Fruit fly (Drosophila melanogaster): ENCODE measurements around the gene Atg101.

The Atg101 gene

DNA sequence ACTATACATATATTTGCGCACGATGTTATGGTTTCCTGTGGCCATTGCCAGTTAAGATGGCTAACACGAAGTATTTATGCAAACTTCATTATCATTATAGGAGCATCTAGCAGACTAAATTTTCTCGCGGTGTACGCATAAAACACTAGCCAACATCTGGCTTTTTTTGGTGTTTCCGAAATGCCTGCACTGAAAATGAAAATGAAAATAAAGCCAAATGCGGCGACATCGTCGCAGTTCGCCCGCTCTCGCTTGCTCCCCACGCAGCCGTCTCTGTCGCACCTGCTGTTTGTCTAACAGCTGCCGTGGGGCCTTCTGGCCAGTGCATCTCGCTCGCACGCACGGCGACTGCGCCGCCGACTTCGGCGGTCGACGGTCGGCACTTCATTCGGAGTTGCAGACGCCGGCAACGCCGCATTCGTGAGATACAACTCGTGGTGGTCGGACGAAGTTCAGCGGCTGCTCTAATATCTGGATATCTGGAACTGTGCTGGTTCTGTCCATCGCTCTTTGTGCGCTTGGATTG lies 16.6 kb upstream of the Atg101 start, which contains the start of gene CG6891 (continued):
- TF ChIP-seq so (GFP tag; IDR thresholded peaks at IDR 0.05) (peak; percentile 43; the same call in 1 of the 3 replicates), tio (GFP tag; optimal IDR thresholded peaks at IDR 0.05) (no peak), sima (GFP tag; optimal IDR thresholded peaks at IDR 0.05) (no peak), Hr3 (GFP tag; optimal IDR thresholded peaks at IDR 0.05) (peak; percentile 11), CG12659 (GFP tag; optimal IDR thresholded peaks at IDR 0.05) (peak; percentile 3), CG34224 (GFP tag; IDR thresholded peaks at IDR 0.05; ENCODE audit: partially characterized antibody) (no peak; the same call in 2 of the 3 replicates), CG4282 (GFP tag; optimal IDR thresholded peaks at IDR 0.05) (no peak), dmrt99B (tag; optimal IDR thresholded peaks at IDR 0.05) (peak; percentile 15), CG4854 (GFP tag; optimal IDR thresholded peaks at IDR 0.05) (no peak), lmd (GFP tag; IDR thresholded peaks at IDR 0.05) (peak; percentile 46), CG13287 (GFP tag; IDR thresholded peaks at IDR 0.05; ENCODE audit: partially characterized antibody) (peak; percentile 41; the same call in 1 of the 2 replicates), CG8290 (GFP tag; optimal IDR thresholded peaks at IDR 0.05) (peak; percentile 58), CG8290 (tag; optimal IDR thresholded peaks at IDR 0.05) (peak in 1 of 2 experiments; percentile 54), unpg (GFP tag; optimal IDR thresholded peaks at IDR 0.05) (peak; percentile 41), CG5180 (GFP tag; optimal IDR thresholded peaks at IDR 0.05) (peak; percentile 49), CG12391 (tag; optimal IDR thresholded peaks at IDR 0.05) (peak; percentile 19), Ptx1 (GFP tag; IDR thresholded peaks at IDR 0.05) (0 out of 2 replicates have a peak, but pooled peaks have one; percentile 9), MBD-R2 (GFP tag; IDR thresholded peaks at IDR 0.05) (0 out of 2 replicates have a peak, but pooled peaks have one; percentile 19), HLHmδ (GFP tag; optimal IDR thresholded peaks at IDR 0.05) (peak; percentile 72), CG3995 (GFP tag; optimal IDR thresholded peaks at IDR 0.05) (no peak), Drgx (GFP tag; IDR thresholded peaks at IDR 0.05) (peak; percentile 44; the same call in 1 of the 2 replicates), Usf (GFP tag; optimal IDR thresholded peaks at IDR 0.05) (no peak), Blimp-1 (GFP tag; optimal IDR thresholded peaks at IDR 0.05) (peak; percentile 98), Hr51 (GFP tag; optimal IDR thresholded peaks at IDR 0.05) (peak in 1 of 2 experiments; percentile 10), fru (optimal IDR thresholded peaks at IDR 0.05) (no peak), chm (GFP tag; IDR thresholded peaks at IDR 0.05) (peak; percentile 63), ttk (GFP tag; IDR thresholded peaks at IDR 0.05) (no peak), phol (tag; optimal IDR thresholded peaks at IDR 0.05) (peak; percentile 38), chn (GFP tag; optimal IDR thresholded peaks at IDR 0.05) (peak; percentile 11), CG13624 (GFP tag; optimal IDR thresholded peaks at IDR 0.05) (peak; percentile 16), zen2 (GFP tag; IDR thresholded peaks at IDR 0.05; ENCODE audit: partially characterized antibody) (0 out of 3 replicates have a peak, but pooled peaks have one; percentile 32), jing (GFP tag; optimal IDR thresholded peaks at IDR 0.05) (peak; percentile 5), crp (GFP tag; optimal IDR thresholded peaks at IDR 0.05) (peak in 1 of 2 experiments; percentile 17), CG8478 (optimal IDR thresholded peaks at IDR 0.05) (peak; percentile 63), C15 (GFP tag; IDR thresholded peaks at IDR 0.05) (no peak), CG17359 (tag; optimal IDR thresholded peaks at IDR 0.05) (peak; percentile 14), CG1529 (GFP tag; optimal IDR thresholded peaks at IDR 0.05) (peak; percentile 36), Xbp1 (GFP tag; optimal IDR thresholded peaks at IDR 0.05) (peak; percentile 64), disco-r (GFP tag; optimal IDR thresholded peaks at IDR 0.05) (peak; percentile 15), slbo (GFP tag; IDR thresholded peaks at IDR 0.05) (peak; percentile 14; the same call in 1 of the 2 replicates), CG2889 (GFP tag; IDR thresholded peaks at IDR 0.05) (no peak), CG4424 (GFP tag; optimal IDR thresholded peaks at IDR 0.05) (peak; percentile 16), HLH54F (GFP tag; optimal IDR thresholded peaks at IDR 0.05) (no peak), Atf-2 (GFP tag; optimal IDR thresholded peaks at IDR 0.05) (no peak), CG7839 (tag; optimal IDR thresholded peaks at IDR 0.05) (peak; percentile 42), CG32767 (GFP tag; IDR thresholded peaks at IDR 0.05) (no peak), NK7.1 (GFP tag; optimal IDR thresholded peaks at IDR 0.05) (no peak), Antp (GFP tag; optimal IDR thresholded peaks at IDR 0.05) (peak; percentile 39), corto (GFP tag; optimal IDR thresholded peaks at IDR 0.05) (no peak), CG30403 (GFP tag; optimal IDR thresholded peaks at IDR 0.05) (peak; percentile 43)
